Fruit fly (Drosophila melanogaster) whole organism: ENCODE results near the gene Nlp.

ENCODE experiments used
- Dll ChIP-seq: fragments of >200 bp; optimal IDR thresholded peaks from 2 replicates; lab custom pipeline; 2017
- EcR ChIP-seq, 2 experiments: fragments of >200 bp; optimal IDR thresholded peaks; 2 replicates each; lab custom pipeline; 2017; ENCODE audit warnings: missing biosample characterization in 2 of 2, missing genetic modification characterization in 2 of 2, missing genetic modification reagents in 2 of 2
- psq ChIP-seq: fragments of >200 bp; optimal IDR thresholded peaks from 2 replicates; lab custom pipeline; 2017

- TF ChIP-seq psq (lab: Kevin White, UChicago): no peak
- TF ChIP-seq Dll (lab: Kevin White, UChicago): no peak
- no peak for TF ChIP-seq EcR (GFP tag; optimal IDR thresholded peaks at IDR 0.05; lab: Kevin White, UChicago)
Measured at dm6 chr3R:30059944-30060343, 55.4 kb downstream of the Nlp start.
